Worm (Caenorhabditis elegans): ENCODE data around the gene sdhb-1.

DNA sequence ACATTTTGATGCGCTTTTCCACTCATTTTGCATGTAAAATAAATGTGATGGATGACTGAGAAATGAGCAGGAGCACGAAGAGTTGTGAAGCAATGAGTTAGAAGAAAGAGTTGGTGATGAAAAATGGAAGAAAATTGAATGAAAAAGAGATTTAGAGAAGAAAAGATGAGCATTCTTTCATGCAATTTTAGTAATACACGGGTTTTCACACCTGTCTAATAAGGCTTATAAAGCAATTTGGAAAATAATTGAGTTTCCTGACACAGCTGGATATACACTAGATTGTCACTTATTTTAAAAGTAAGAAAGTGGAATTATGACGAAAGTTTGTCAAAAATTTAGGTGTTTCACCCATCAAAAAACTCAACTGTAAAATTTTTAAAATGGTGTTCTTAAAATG, 41.7 kb downstream of the sdhb-1 start:
- no peak for TF ChIP-seq him-1 (tag; optimal IDR thresholded peaks at IDR 0.05)
- no peak for TF ChIP-seq dao-5 (tag; optimal IDR thresholded peaks at IDR 0.05)
- TF ChIP-seq W03F9.2 (tag; optimal IDR thresholded peaks at IDR 0.05) = no peak
